Worm (Caenorhabditis elegans) whole organism, L2 larva: Measurements from ENCODE around the gene C34C12.7.

Experiments used
- aly-2 ChIP-seq: fragments of 150-350 bp; optimal IDR thresholded peaks from 2 replicates; lab custom pipeline; 2014; ENCODE audit warnings: missing biosample characterization, missing genetic modification characterization
- ceh-82 ChIP-seq: fragments of 150-350 bp; optimal IDR thresholded peaks from 2 replicates; lab custom pipeline; 2014; ENCODE audit warnings: missing biosample characterization, missing genetic modification characterization
- lin-13 ChIP-seq: fragments of 150-350 bp; optimal IDR thresholded peaks from 2 replicates; lab custom pipeline; 2014; ENCODE audit warnings: missing biosample characterization, missing genetic modification reagents, missing genetic modification characterization
- lsy-2 ChIP-seq, 2 experiments: fragments of 150-350 bp in 1 of 2; sonication (generic microtip) in 1 of 2; optimal IDR thresholded peaks; 2 replicates each; lab custom pipeline; 2014 to 2017; ENCODE audit warnings: missing biosample characterization in 2 of 2, missing genetic modification characterization in 2 of 2
- sem-4 ChIP-seq: fragments of 150-350 bp; optimal IDR thresholded peaks from 2 replicates; lab custom pipeline; 2014; ENCODE audit warnings: missing biosample characterization, missing genetic modification reagents, missing genetic modification characterization
- snpc-4 ChIP-seq: fragments of 150-350 bp; optimal IDR thresholded peaks from 2 replicates; lab custom pipeline; 2014; ENCODE audit warnings: missing biosample characterization, missing genetic modification characterization
- unc-62 ChIP-seq: fragments of 150-350 bp; optimal IDR thresholded peaks from 2 replicates; lab custom pipeline; 2014; ENCODE audit warnings: missing biosample characterization, missing genetic modification reagents, missing genetic modification characterization

ce11 chrIII:3502215-3502838 lies 14.2 kb upstream of the C34C12.7 start, which contains the start of gene M01F1.8:
- no peak for TF ChIP-seq sem-4 (tag; lab: Kevin White, UChicago)
- TF ChIP-seq unc-62 (GFP tag; lab: Kevin White, UChicago) = no peak
- TF ChIP-seq lsy-2 (tag; optimal IDR thresholded peaks at IDR 0.05; lab: Kevin White, UChicago) = no peak
- no peak for TF ChIP-seq aly-2 (tag; lab: Kevin White, UChicago)
- TF ChIP-seq ceh-82 (tag; lab: Kevin White, UChicago) = no peak
- no peak for TF ChIP-seq lin-13
- no peak for TF ChIP-seq snpc-4 (tag; lab: Kevin White, UChicago)
